Fruit fly (Drosophila melanogaster) whole organism, prepupa: ENCODE measurements around the gene CG14683.

Experiments
- Blimp-1 ChIP-seq: fragments of 200-800 bp; sonication (Bioruptor generic); optimal IDR thresholded peaks from 3 replicates; lab custom pipeline; 2017; ENCODE audit warnings: missing biosample characterization, missing genetic modification characterization, mild to moderate bottlenecking, moderate library complexity, missing genetic modification reagents
- CG10631 ChIP-seq: fragments of 200-800 bp; sonication (Bioruptor generic); optimal IDR thresholded peaks from 2 replicates; lab custom pipeline; 2016; ENCODE audit warnings: missing biosample characterization, missing genetic modification characterization
- CG10669 ChIP-seq: fragments of 200-800 bp; sonication (Bioruptor generic); optimal IDR thresholded peaks from 3 replicates; lab custom pipeline; 2018; ENCODE audit warnings: missing biosample characterization, mild to moderate bottlenecking, missing genetic modification characterization, moderate library complexity
- CG11294 ChIP-seq: fragments of 200-800 bp; sonication (Bioruptor generic); IDR thresholded peaks from 2 replicates; pipeline ENCODE4 v1.3.6; 2022; ENCODE audit warnings: missing biosample characterization, missing genetic modification characterization
- CG11762 ChIP-seq: fragments of 200-800 bp; sonication (Bioruptor generic); optimal IDR thresholded peaks from 3 replicates; lab custom pipeline; 2016; ENCODE audit warnings: missing biosample characterization, missing genetic modification characterization; ENCODE audit not compliant: insufficient read depth
- CG11902 ChIP-seq: fragments of 200-800 bp; sonication (Bioruptor generic); optimal IDR thresholded peaks from 3 replicates; lab custom pipeline; 2016; ENCODE audit warnings: missing biosample characterization, missing genetic modification characterization
- CG15336 ChIP-seq: fragments of 200-800 bp; sonication (Bioruptor generic); IDR thresholded peaks from 2 replicates; pipeline ENCODE4 v1.3.6; 2022; ENCODE audit warnings: missing biosample characterization, missing genetic modification characterization
- CG16779 ChIP-seq: fragments of 200-800 bp; sonication (Bioruptor generic); optimal IDR thresholded peaks from 3 replicates; lab custom pipeline; 2017; ENCODE audit warnings: missing biosample characterization, mild to moderate bottlenecking, missing genetic modification characterization
- CG3032 ChIP-seq: fragments of 200-800 bp; optimal IDR thresholded peaks from 2 replicates; lab custom pipeline; 2019; ENCODE audit warnings: missing biosample characterization, mild to moderate bottlenecking, missing genetic modification characterization, moderate library complexity
- CG32006 ChIP-seq: fragments of 200-800 bp; sonication (Bioruptor generic); optimal IDR thresholded peaks from 3 replicates; lab custom pipeline; 2017; ENCODE audit warnings: missing biosample characterization, mild to moderate bottlenecking, missing genetic modification characterization
- CG4318 ChIP-seq: fragments of 200-800 bp; sonication (Bioruptor generic); optimal IDR thresholded peaks from 3 replicates; lab custom pipeline; 2017; ENCODE audit warnings: missing biosample characterization, mild to moderate bottlenecking, missing genetic modification characterization
- CG6163 ChIP-seq: fragments of 200-800 bp; sonication (Bioruptor generic); IDR thresholded peaks from 3 replicates; pipeline ENCODE4 v1.3.6; 2022; ENCODE audit warnings: missing biosample characterization, missing genetic modification characterization
- CG6276 ChIP-seq: fragments of 200-800 bp; sonication (Bioruptor generic); optimal IDR thresholded peaks from 2 replicates; lab custom pipeline; 2017; ENCODE audit warnings: missing biosample characterization, mild to moderate bottlenecking, missing genetic modification characterization
- CG6808 ChIP-seq: fragments of 200-800 bp; sonication (Bioruptor generic); optimal IDR thresholded peaks from 3 replicates; lab custom pipeline; 2017; ENCODE audit warnings: missing biosample characterization, missing genetic modification characterization, mild to moderate bottlenecking, moderate library complexity, missing genetic modification reagents
- CG6854 ChIP-seq: fragments of 200-800 bp; sonication (Bioruptor generic); optimal IDR thresholded peaks from 2 replicates; lab custom pipeline; 2017; ENCODE audit warnings: missing biosample characterization, mild to moderate bottlenecking, missing genetic modification characterization
- CG8119 ChIP-seq: fragments of 200-800 bp; sonication (Bioruptor generic); IDR thresholded peaks from 3 replicates; pipeline ENCODE4 v1.3.6; 2022; ENCODE audit warnings: missing biosample characterization, missing genetic modification characterization
- CG9139 ChIP-seq: fragments of 200-800 bp; sonication (Bioruptor generic); optimal IDR thresholded peaks from 3 replicates; lab custom pipeline; 2017; ENCODE audit warnings: missing biosample characterization, mild to moderate bottlenecking, missing genetic modification characterization
- Eip78C ChIP-seq: fragments of 200-800 bp; sonication (Bioruptor generic); peaks from one replicate; lab custom pipeline; 2016; ENCODE audit warnings: missing biosample characterization, missing genetic modification characterization
- Ets96B ChIP-seq: fragments of 200-800 bp; optimal IDR thresholded peaks from 2 replicates; lab custom pipeline; 2019; ENCODE audit warnings: missing biosample characterization, mild to moderate bottlenecking, missing genetic modification characterization, moderate library complexity
- Hr39 ChIP-seq: fragments of 200-800 bp; sonication (Bioruptor generic); optimal IDR thresholded peaks from 2 replicates; lab custom pipeline; 2016; ENCODE audit warnings: missing biosample characterization, missing genetic modification characterization
- Hr4 ChIP-seq: fragments of 200-800 bp; sonication (Bioruptor generic); optimal IDR thresholded peaks from 3 replicates; lab custom pipeline; 2016; ENCODE audit warnings: missing biosample characterization, missing genetic modification characterization
- Lpt ChIP-seq: fragments of 200-800 bp; sonication (Bioruptor generic); optimal IDR thresholded peaks from 3 replicates; lab custom pipeline; 2016; ENCODE audit warnings: missing biosample characterization, missing genetic modification characterization
- Smox ChIP-seq: fragments of 200-800 bp; sonication (Bioruptor generic); optimal IDR thresholded peaks from 3 replicates; lab custom pipeline; 2016; ENCODE audit warnings: missing biosample characterization, missing genetic modification characterization
- Sox102F ChIP-seq: fragments of 200-800 bp; sonication (Bioruptor generic); optimal IDR thresholded peaks from 2 replicates; lab custom pipeline; 2016; ENCODE audit warnings: missing biosample characterization, mild to moderate bottlenecking, missing genetic modification characterization
- Sox14 ChIP-seq: fragments of 200-800 bp; sonication (Bioruptor generic); optimal IDR thresholded peaks from 3 replicates; lab custom pipeline; 2016; ENCODE audit warnings: missing biosample characterization, missing genetic modification characterization
- achi ChIP-seq: fragments of 200-800 bp; sonication (Bioruptor generic); optimal IDR thresholded peaks from 3 replicates; lab custom pipeline; 2016; ENCODE audit warnings: missing biosample characterization, missing genetic modification characterization
- acj6 ChIP-seq: fragments of 200-800 bp; sonication (Bioruptor generic); optimal IDR thresholded peaks from 3 replicates; lab custom pipeline; 2016; ENCODE audit warnings: missing biosample characterization, missing genetic modification characterization
- dsx ChIP-seq: fragments of 200-800 bp; optimal IDR thresholded peaks from 3 replicates; lab custom pipeline; 2019; ENCODE audit warnings: missing biosample characterization, mild to moderate bottlenecking, missing genetic modification characterization, moderate library complexity; ENCODE audit not compliant: poor library complexity, severe bottlenecking
- eg ChIP-seq: fragments of 200-800 bp; sonication (Bioruptor generic); IDR thresholded peaks from 3 replicates; pipeline ENCODE4 v1.3.6; 2022; ENCODE audit warnings: missing biosample characterization, missing genetic modification characterization
- fkh ChIP-seq: fragments of 200-800 bp; sonication (Bioruptor generic); optimal IDR thresholded peaks from 3 replicates; lab custom pipeline; 2017; ENCODE audit warnings: missing biosample characterization, mild to moderate bottlenecking, missing genetic modification characterization, moderate library complexity
- lz ChIP-seq: fragments of 200-800 bp; sonication (Bioruptor generic); optimal IDR thresholded peaks from 3 replicates; lab custom pipeline; 2016; ENCODE audit warnings: missing biosample characterization, missing genetic modification characterization
- net ChIP-seq: fragments of 200-800 bp; sonication (Bioruptor generic); optimal IDR thresholded peaks from 3 replicates; lab custom pipeline; 2016; ENCODE audit warnings: missing biosample characterization, missing genetic modification characterization
- pdm3 ChIP-seq: fragments of 200-800 bp; sonication (Bioruptor generic); optimal IDR thresholded peaks from 3 replicates; lab custom pipeline; 2016; ENCODE audit warnings: missing biosample characterization, missing genetic modification characterization
- spab ChIP-seq: fragments of 200-800 bp; sonication (Bioruptor generic); optimal IDR thresholded peaks from 2 replicates; lab custom pipeline; 2017; ENCODE audit warnings: missing biosample characterization, mild to moderate bottlenecking, missing genetic modification characterization, missing genetic modification reagents
- svp ChIP-seq: fragments of 200-800 bp; sonication (Bioruptor generic); peaks from one replicate; lab custom pipeline; 2016; ENCODE audit warnings: missing biosample characterization, missing genetic modification characterization

Gene CG14683

dm6 chr3R:10688835-10689234, 7.6 kb upstream of the CG14683 start:
- no peak for TF ChIP-seq Eip78C
- no peak for TF ChIP-seq CG3032 (tag; lab: Kevin White, UChicago)
- TF ChIP-seq CG32006 (GFP tag; lab: Kevin White, UChicago): peak; percentile 40
- TF ChIP-seq pdm3 (GFP tag; lab: Kevin White, UChicago): no peak
- no peak for TF ChIP-seq spab (GFP tag; lab: Kevin White, UChicago)
- TF ChIP-seq Lpt (GFP tag; lab: Kevin White, UChicago): no peak
- TF ChIP-seq CG10631: no peak
- TF ChIP-seq eg (GFP tag; lab: Robert Waterston, UW): peak; percentile 71; the same call in 2 of the 3 replicates
- TF ChIP-seq CG11294 (GFP tag; lab: Robert Waterston, UW): peak; percentile 36; the same call in 1 of the 2 replicates
- TF ChIP-seq dsx (GFP tag; lab: Kevin White, UChicago): no peak
- TF ChIP-seq CG11762: no peak
- TF ChIP-seq lz: no peak
- TF ChIP-seq Sox102F (GFP tag; lab: Kevin White, UChicago): no peak
- no peak for TF ChIP-seq CG10669 (GFP tag; lab: Kevin White, UChicago)
- TF ChIP-seq Hr4 (GFP tag; lab: Kevin White, UChicago): peak; percentile 40
- no peak for TF ChIP-seq acj6 (GFP tag; lab: Kevin White, UChicago)
- TF ChIP-seq CG16779 (tag; lab: Kevin White, UChicago): no peak
- TF ChIP-seq CG15336 (GFP tag; lab: Robert Waterston, UW): peak; percentile 60
- no peak for TF ChIP-seq CG4318
- TF ChIP-seq svp: no peak
- no peak for TF ChIP-seq CG6808
- TF ChIP-seq CG8119 (GFP tag; lab: Robert Waterston, UW): peak; percentile 50; the same call in 1 of the 3 replicates
- no peak for TF ChIP-seq Hr39
- no peak for TF ChIP-seq Smox
- no peak for TF ChIP-seq CG9139
- peak; percentile 40 for TF ChIP-seq CG6276 (GFP tag; lab: Kevin White, UChicago)
- TF ChIP-seq CG6163 (GFP tag; lab: Robert Waterston, UW): peak; percentile 45; the same call in 1 of the 3 replicates
- TF ChIP-seq CG6854 (GFP tag; lab: Kevin White, UChicago): no peak

dm6 chr3R:10699020-10699951, 2.8 kb downstream of the CG14683 start:
- no peak for TF ChIP-seq Ets96B
- no peak for TF ChIP-seq CG11294 (GFP tag; lab: Robert Waterston, UW)
- no peak for TF ChIP-seq net
- TF ChIP-seq Blimp-1 (GFP tag; lab: Kevin White, UChicago): no peak
- no peak for TF ChIP-seq achi (GFP tag; lab: Kevin White, UChicago)
- TF ChIP-seq fkh: peak; percentile 87
- no peak for TF ChIP-seq CG15336 (GFP tag; lab: Robert Waterston, UW)
- TF ChIP-seq dsx (GFP tag; lab: Kevin White, UChicago): no peak
- peak; percentile 99 for TF ChIP-seq svp
- TF ChIP-seq CG11902 (GFP tag; lab: Kevin White, UChicago): no peak

dm6 chr3R:10700638-10701037, 4.2 kb downstream of the CG14683 start:
- TF ChIP-seq CG10669 (GFP tag; lab: Kevin White, UChicago) (no peak), CG4318 (no peak), Sox14 (no peak), spab (GFP tag; lab: Kevin White, UChicago) (no peak), svp (peak; percentile 91), CG11762 (no peak)
